Fruit fly (Drosophila melanogaster) whole organism, embryonic: ENCODE results near the gene CG10581.

Experiments used
- CG10267 ChIP-seq: fragments of 200-800 bp; sonication (Bioruptor generic); optimal IDR thresholded peaks from 2 replicates; lab custom pipeline; 2018; ENCODE audit warnings: missing biosample characterization, mild to moderate bottlenecking, missing genetic modification characterization, moderate library complexity
- CG11695 ChIP-seq: fragments of 200-800 bp; sonication (Bioruptor generic); IDR thresholded peaks from 3 replicates; pipeline ENCODE4 v1.3.6; 2022; ENCODE audit warnings: missing biosample characterization, missing genetic modification characterization
- CG13287 ChIP-seq: fragments of 200-800 bp; sonication (Bioruptor generic); IDR thresholded peaks from 2 replicates; pipeline ENCODE4 v1.3.6; 2022; ENCODE audit warnings: missing biosample characterization, missing genetic modification characterization; ENCODE audit not compliant: partially characterized antibody
- CG15479 ChIP-seq: fragments of 200-800 bp; sonication (Bioruptor generic); optimal IDR thresholded peaks from 3 replicates; lab custom pipeline; 2019; ENCODE audit warnings: missing biosample characterization, mild to moderate bottlenecking, missing genetic modification characterization, moderate library complexity
- CG1602 ChIP-seq: fragments of 200-800 bp; sonication (Bioruptor generic); optimal IDR thresholded peaks from 3 replicates; lab custom pipeline; 2016; ENCODE audit warnings: missing biosample characterization, missing genetic modification characterization
- CG17802 ChIP-seq: fragments of 200-800 bp; sonication (Bioruptor generic); optimal IDR thresholded peaks from 2 replicates; lab custom pipeline; 2018; ENCODE audit warnings: missing biosample characterization, mild to moderate bottlenecking, missing genetic modification characterization, moderate library complexity
- CG17912 ChIP-seq: fragments of 200-800 bp; sonication (Bioruptor generic); optimal IDR thresholded peaks from 2 replicates; lab custom pipeline; 2018; ENCODE audit warnings: missing biosample characterization, mild to moderate bottlenecking, missing genetic modification characterization
- CG18011 ChIP-seq: fragments of 200-800 bp; sonication (Bioruptor generic); optimal IDR thresholded peaks from 2 replicates; lab custom pipeline; 2017; ENCODE audit warnings: missing biosample characterization, missing genetic modification characterization, mild to moderate bottlenecking, moderate library complexity, missing genotype
- CG2120 ChIP-seq: fragments of 200-800 bp; sonication (Bioruptor generic); optimal IDR thresholded peaks from 3 replicates; lab custom pipeline; 2016; ENCODE audit warnings: missing biosample characterization, missing genetic modification characterization
- CG2678 ChIP-seq: fragments of 200-800 bp; sonication (Bioruptor generic); optimal IDR thresholded peaks from 3 replicates; lab custom pipeline; 2019; ENCODE audit warnings: missing biosample characterization, mild to moderate bottlenecking, missing genetic modification characterization, moderate library complexity
- CG31224 ChIP-seq: fragments of 200-800 bp; sonication (Bioruptor generic); IDR thresholded peaks from 2 replicates; pipeline ENCODE4 v1.3.6; 2022; ENCODE audit warnings: missing biosample characterization, missing genetic modification characterization
- CG3163 ChIP-seq: fragments of 200-800 bp; sonication (Bioruptor generic); optimal IDR thresholded peaks from 3 replicates; lab custom pipeline; 2016; ENCODE audit warnings: missing biosample characterization, missing genetic modification characterization
- CG3847 ChIP-seq: fragments of 200-800 bp; sonication (Bioruptor generic); IDR thresholded peaks from 2 replicates; pipeline ENCODE4 v1.3.6; 2022; ENCODE audit warnings: missing biosample characterization, missing genetic modification characterization
- CG6254 ChIP-seq: fragments of 200-800 bp; sonication (Bioruptor generic); optimal IDR thresholded peaks from 3 replicates; lab custom pipeline; 2017; ENCODE audit warnings: mild to moderate bottlenecking, missing biosample characterization, missing genetic modification reagents, missing genetic modification characterization
- CG7839 ChIP-seq: fragments of 200-800 bp; sonication (Bioruptor generic); optimal IDR thresholded peaks from 3 replicates; lab custom pipeline; 2018; ENCODE audit warnings: missing biosample characterization, mild to moderate bottlenecking, missing genetic modification characterization, moderate library complexity
- CG7928 ChIP-seq: fragments of 200-800 bp; sonication (Bioruptor generic); optimal IDR thresholded peaks from 2 replicates; lab custom pipeline; 2017; ENCODE audit warnings: missing biosample characterization, mild to moderate bottlenecking, missing genetic modification characterization
- CHES-1-like ChIP-seq: fragments of 200-800 bp; sonication (Bioruptor generic); optimal IDR thresholded peaks from 2 replicates; lab custom pipeline; 2016; ENCODE audit warnings: missing biosample characterization, missing genetic modification characterization
- Chrac-16 ChIP-seq: fragments of 200-800 bp; sonication (Bioruptor generic); optimal IDR thresholded peaks from 3 replicates; lab custom pipeline; 2016; ENCODE audit warnings: missing biosample characterization, missing genetic modification characterization
- D ChIP-seq, 2 experiments: fragments of 200-800 bp in 1 of 2; fragments of >200 bp in 1 of 2; sonication (Bioruptor generic) in 1 of 2; optimal IDR thresholded peaks; 2 replicates in 1 of 2; 3 replicates in 1 of 2; lab custom pipeline; 2017; ENCODE audit warnings: mild to moderate bottlenecking in 1 of 2, missing biosample characterization in 1 of 2, missing genetic modification characterization in 1 of 2, missing genetic modification reagents in 1 of 2
- Deaf1 ChIP-seq: fragments of 200-800 bp; optimal IDR thresholded peaks from 3 replicates; lab custom pipeline; 2019; ENCODE audit warnings: missing biosample characterization, mild to moderate bottlenecking, missing genetic modification characterization, moderate library complexity
- Dek ChIP-seq: fragments of 200-800 bp; sonication (Bioruptor generic); optimal IDR thresholded peaks from 3 replicates; lab custom pipeline; 2019; ENCODE audit warnings: missing biosample characterization, mild to moderate bottlenecking, missing genetic modification characterization, moderate library complexity
- Ets65A ChIP-seq: fragments of 200-800 bp; sonication (Bioruptor generic); peaks from one replicate; lab custom pipeline; 2016; ENCODE audit warnings: missing biosample characterization, missing genetic modification characterization
- Fer1 ChIP-seq: fragments of 200-800 bp; sonication (Bioruptor generic); optimal IDR thresholded peaks from 2 replicates; lab custom pipeline; 2017; ENCODE audit warnings: missing biosample characterization, mild to moderate bottlenecking, missing genetic modification characterization
- Hey ChIP-seq: fragments of 200-800 bp; sonication (Bioruptor generic); optimal IDR thresholded peaks from 3 replicates; lab custom pipeline; 2018; ENCODE audit warnings: missing biosample characterization, mild to moderate bottlenecking, missing genetic modification characterization
- Hmx ChIP-seq: fragments of 200-800 bp; sonication (Bioruptor generic); optimal IDR thresholded peaks from 2 replicates; lab custom pipeline; 2016; ENCODE audit warnings: missing biosample characterization, missing genetic modification characterization
- Hr3 ChIP-seq: fragments of 200-800 bp; sonication (Bioruptor generic); optimal IDR thresholded peaks from 3 replicates; lab custom pipeline; 2016; ENCODE audit warnings: missing biosample characterization, missing genetic modification characterization
- Lhr ChIP-seq: fragments of 200-800 bp; sonication (Bioruptor generic); optimal IDR thresholded peaks from 3 replicates; lab custom pipeline; 2017; ENCODE audit warnings: mild to moderate bottlenecking, missing biosample characterization, missing genetic modification reagents, missing genetic modification characterization
- Med ChIP-seq: fragments of 200-800 bp; sonication (Bioruptor generic); peaks from one replicate; lab custom pipeline; 2016; ENCODE audit warnings: missing biosample characterization, missing genetic modification characterization, mild to moderate bottlenecking, inconsistent platforms, moderate library complexity
- Nf-YC ChIP-seq: fragments of 200-800 bp; optimal IDR thresholded peaks from 3 replicates; lab custom pipeline; 2019; ENCODE audit warnings: missing biosample characterization, mild to moderate bottlenecking, missing genetic modification characterization, moderate library complexity
- Usf ChIP-seq: fragments of 200-800 bp; sonication (Bioruptor generic); optimal IDR thresholded peaks from 2 replicates; lab custom pipeline; 2017; ENCODE audit warnings: missing genotype, missing biosample characterization, missing genetic modification characterization
- bab2 ChIP-seq: fragments of 200-800 bp; sonication (Bioruptor generic); optimal IDR thresholded peaks from 2 replicates; lab custom pipeline; 2016; ENCODE audit warnings: missing biosample characterization, missing genetic modification characterization
- bcd ChIP-seq: fragments of 200-800 bp; sonication (Bioruptor generic); optimal IDR thresholded peaks from 2 replicates; lab custom pipeline; 2017; ENCODE audit warnings: missing biosample characterization, mild to moderate bottlenecking, missing genetic modification characterization
- chn ChIP-seq: fragments of 200-800 bp; sonication (Bioruptor generic); optimal IDR thresholded peaks from 2 replicates; lab custom pipeline; 2016; ENCODE audit warnings: missing biosample characterization, missing genetic modification characterization
- exex ChIP-seq: fragments of 200-800 bp; sonication (Bioruptor generic); optimal IDR thresholded peaks from 4 replicates; lab custom pipeline; 2018; ENCODE audit warnings: missing biosample characterization, mild to moderate bottlenecking, missing genetic modification characterization, moderate library complexity
- fru ChIP-seq: fragments of >200 bp; optimal IDR thresholded peaks from 2 replicates; lab custom pipeline; 2017
- fu2 ChIP-seq: fragments of 200-800 bp; sonication (Bioruptor generic); optimal IDR thresholded peaks from 2 replicates; lab custom pipeline; 2016; ENCODE audit warnings: missing biosample characterization, missing genetic modification characterization
- gce ChIP-seq: fragments of 200-800 bp; sonication (Bioruptor generic); IDR thresholded peaks from 3 replicates; pipeline ENCODE4 v1.3.6; 2022; ENCODE audit warnings: missing biosample characterization, missing genetic modification characterization
- grn ChIP-seq: fragments of 200-800 bp; sonication (Bioruptor generic); optimal IDR thresholded peaks from 3 replicates; lab custom pipeline; 2017; ENCODE audit warnings: missing biosample characterization, missing genetic modification characterization
- hkb ChIP-seq, 2 experiments: fragments of 200-800 bp in 1 of 2; fragments of >200 bp in 1 of 2; sonication (Bioruptor generic) in 1 of 2; IDR thresholded peaks in 1 of 2; optimal IDR thresholded peaks in 1 of 2; 2 replicates each; pipeline versions ENCODE4 v1.3.6 to Lab custom; 2017 to 2022; ENCODE audit warnings: missing biosample characterization in 1 of 2, missing genetic modification characterization in 1 of 2
- mam ChIP-seq: fragments of 200-800 bp; sonication (Bioruptor generic); optimal IDR thresholded peaks from 3 replicates; lab custom pipeline; 2016; ENCODE audit warnings: missing biosample characterization, missing genetic modification characterization
- mld ChIP-seq: fragments of 200-800 bp; sonication (Bioruptor generic); IDR thresholded peaks from 3 replicates; pipeline ENCODE4 v1.3.6; 2022; ENCODE audit warnings: missing biosample characterization, missing genetic modification characterization; ENCODE audit not compliant: partially characterized antibody
- nom ChIP-seq: fragments of 200-800 bp; sonication (Bioruptor generic); optimal IDR thresholded peaks from 2 replicates; lab custom pipeline; 2017; ENCODE audit warnings: missing biosample characterization, missing genetic modification characterization, mild to moderate bottlenecking, moderate library complexity, missing genetic modification reagents
- org-1 ChIP-seq: fragments of 200-800 bp; sonication (Bioruptor generic); optimal IDR thresholded peaks from 2 replicates; lab custom pipeline; 2017; ENCODE audit warnings: missing biosample characterization, missing genetic modification characterization
- otp ChIP-seq: fragments of 200-800 bp; sonication (Bioruptor generic); IDR thresholded peaks from 3 replicates; pipeline ENCODE4, ENCODE4 v1.3.6; 2022; ENCODE audit warnings: missing biosample characterization, missing genetic modification characterization
- peb ChIP-seq: fragments of 200-800 bp; sonication (Bioruptor generic); IDR thresholded peaks from 2 replicates; pipeline ENCODE4 v1.3.6; 2022; ENCODE audit warnings: missing biosample characterization, missing genetic modification characterization
- rib ChIP-seq: fragments of 200-800 bp; sonication (Bioruptor generic); IDR thresholded peaks from 2 replicates; pipeline ENCODE4 v1.3.6; 2022; ENCODE audit warnings: missing biosample characterization, missing genetic modification characterization
- sr ChIP-seq: fragments of 200-800 bp; sonication (Bioruptor generic); IDR thresholded peaks from 3 replicates; pipeline ENCODE4 v1.3.6; 2022; ENCODE audit warnings: missing biosample characterization, missing genetic modification characterization
- yki ChIP-seq: fragments of >200 bp; optimal IDR thresholded peaks from 3 replicates; lab custom pipeline; 2018
- zfh1 ChIP-seq: fragments of 200-800 bp; sonication (Bioruptor generic); IDR thresholded peaks from 3 replicates; pipeline ENCODE4 v1.3.6; 2022; ENCODE audit warnings: missing biosample characterization, missing genetic modification characterization

Gene CG10581

DNA sequence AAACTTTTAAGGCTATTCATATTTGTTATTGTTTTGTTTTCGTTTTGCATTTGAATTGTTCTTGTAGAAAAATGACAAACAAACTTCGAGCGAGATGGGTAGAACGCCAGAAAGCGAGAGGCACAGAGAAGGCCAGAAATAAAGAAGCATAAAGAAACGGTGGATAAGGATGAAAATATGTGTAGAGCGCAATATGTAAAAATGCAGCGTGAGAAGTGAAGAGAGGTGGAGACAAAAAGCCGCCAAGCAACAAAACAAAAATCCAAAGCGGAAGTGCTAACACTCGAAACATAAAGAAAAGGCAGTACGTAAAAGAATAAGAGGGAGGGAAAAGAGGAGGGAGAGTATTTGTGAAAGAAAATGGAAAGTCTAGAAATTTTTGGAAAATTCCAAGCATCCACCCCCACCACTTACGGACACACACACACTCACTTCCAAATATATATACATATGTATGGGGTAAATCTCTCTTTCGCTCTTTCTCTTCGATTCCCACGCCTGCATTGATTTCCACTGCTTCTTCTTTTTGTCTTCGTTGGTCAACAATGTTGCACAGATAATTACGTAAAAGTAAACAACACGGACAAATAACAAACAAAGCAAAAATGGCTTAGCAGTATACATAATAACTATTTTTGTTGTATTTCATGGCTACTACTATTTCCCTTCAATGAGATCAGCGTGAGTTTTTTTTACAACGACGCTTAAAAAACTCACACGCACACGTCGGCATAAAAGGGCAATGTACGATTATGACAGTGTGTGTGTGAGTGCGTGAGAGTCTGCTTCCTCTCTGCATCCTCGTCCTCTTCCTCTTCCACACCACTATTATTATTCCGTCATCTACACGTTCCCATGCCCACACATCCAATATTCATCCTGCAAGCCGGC, 26.4 kb downstream of the CG10581 start (continued):
- TF ChIP-seq Usf (GFP tag; lab: Kevin White, UChicago) (no peak), CG3847 (no peak), fu2 (GFP tag; lab: Kevin White, UChicago) (no peak), CG11695 (no peak), CG18011 (GFP tag; lab: Kevin White, UChicago) (no peak), sr (GFP tag; lab: Robert Waterston, UW) (peak; percentile 52; the same call in 1 of the 3 replicates), mld (GFP tag; lab: Robert Waterston, UW) (no peak), CG6254 (GFP tag; lab: Kevin White, UChicago) (peak; percentile 4), CG17802 (no peak), chn (no peak), CG13287 (GFP tag; lab: Robert Waterston, UW) (no peak), Lhr (no peak), CG31224 (GFP tag; lab: Robert Waterston, UW) (no peak), CG3163 (GFP tag; lab: Kevin White, UChicago) (peak; percentile 67), zfh1 (GFP tag; lab: Robert Waterston, UW) (no peak), otp (GFP tag; lab: Robert Waterston, UW) (peak; percentile 65; the same call in 1 of the 3 replicates), Deaf1 (tag; lab: Kevin White, UChicago) (no peak), CG10267 (tag; lab: Kevin White, UChicago) (no peak), Fer1 (GFP tag; lab: Kevin White, UChicago) (no peak), exex (tag; lab: Kevin White, UChicago) (no peak), grn (peak; percentile 44), rib (GFP tag; lab: Robert Waterston, UW) (no peak), CHES-1-like (GFP tag; lab: Kevin White, UChicago) (no peak), mam (GFP tag; lab: Kevin White, UChicago) (no peak), CG7839 (tag; lab: Kevin White, UChicago) (no peak), peb (GFP tag; lab: Robert Waterston, UW) (no peak), Hr3 (GFP tag; lab: Kevin White, UChicago) (no peak), CG2678 (no peak), bab2 (peak; percentile 56), nom (GFP tag; lab: Kevin White, UChicago) (peak; percentile 9), Ets65A (peak; percentile 26), CG2120 (GFP tag; lab: Kevin White, UChicago) (no peak), Hey (no peak), gce (GFP tag; lab: Robert Waterston, UW) (0 out of 3 replicates have a peak, but pooled peaks have one; percentile 9), org-1 (GFP tag; lab: Kevin White, UChicago) (peak; percentile 55), Med (peak; percentile 83), D (optimal IDR thresholded peaks at IDR 0.05; lab: Kevin White, UChicago) (no peak), D (GFP tag; optimal IDR thresholded peaks at IDR 0.05; lab: Kevin White, UChicago) (peak; percentile 27), Chrac-16 (GFP tag; lab: Kevin White, UChicago) (no peak), Dek (no peak), hkb (optimal IDR thresholded peaks at IDR 0.05; lab: Kevin White, UChicago) (no peak), hkb (GFP tag; IDR thresholded peaks at IDR 0.05; lab: Robert Waterston, UW) (peak; percentile 25; the same call in 1 of the 2 replicates), fru (lab: Kevin White, UChicago) (no peak), bcd (GFP tag; lab: Kevin White, UChicago) (no peak), CG17912 (GFP tag; lab: Kevin White, UChicago) (no peak), Nf-YC (tag; lab: Kevin White, UChicago) (no peak), CG15479 (peak; percentile 86), CG1602 (GFP tag; lab: Kevin White, UChicago) (peak; percentile 38), Hmx (GFP tag; lab: Kevin White, UChicago) (no peak), CG7928 (GFP tag; lab: Kevin White, UChicago) (no peak), yki (lab: Kevin White, UChicago) (no peak)
